Worm (Caenorhabditis elegans) whole organism, early embryonic: ENCODE results near the gene hpo-18.

Experiments used
- B0310.2 ChIP-seq: sonication (generic microtip); optimal IDR thresholded peaks from 2 replicates; lab custom pipeline; 2016; ENCODE audit warnings: mild to moderate bottlenecking, missing genetic modification characterization, missing compliant biosample characterization
- F13C5.2 ChIP-seq: sonication (generic microtip); optimal IDR thresholded peaks from 2 replicates; lab custom pipeline; 2017; ENCODE audit warnings: mild to moderate bottlenecking, missing genetic modification characterization, inconsistent platforms, missing compliant biosample characterization
- aly-1 ChIP-seq: sonication (generic microtip); optimal IDR thresholded peaks from 2 replicates; lab custom pipeline; 2016; ENCODE audit warnings: missing genetic modification characterization, missing compliant biosample characterization
- ama-1 ChIP-seq: fragments of 150-350 bp; optimal IDR thresholded peaks from 2 replicates; lab custom pipeline; 2014
- ceh-13 ChIP-seq: fragments of 200-800 bp; sonication (Bioruptor generic); optimal IDR thresholded peaks from 2 replicates; lab custom pipeline; 2018; ENCODE audit warnings: mild to moderate bottlenecking, missing genetic modification characterization, missing compliant biosample characterization
- ceh-36 ChIP-seq: sonication (generic microtip); optimal IDR thresholded peaks from 2 replicates; lab custom pipeline; 2016; ENCODE audit warnings: missing genetic modification characterization, inconsistent platforms, missing compliant biosample characterization
- ets-7 ChIP-seq: sonication (generic microtip); optimal IDR thresholded peaks from 2 replicates; lab custom pipeline; 2016; ENCODE audit warnings: missing genotype, missing genetic modification characterization, missing compliant biosample characterization
- flt-1 ChIP-seq: fragments of 200-800 bp; sonication (Bioruptor generic); IDR thresholded peaks from 2 replicates; pipeline ENCODE4 v1.3.6; 2022; ENCODE audit warnings: missing genetic modification characterization, missing compliant biosample characterization
- hmbx-1 ChIP-seq: sonication (generic microtip); optimal IDR thresholded peaks from 2 replicates; lab custom pipeline; 2016; ENCODE audit warnings: mild to moderate bottlenecking, missing genetic modification characterization, missing compliant biosample characterization
- hmg-4 ChIP-seq: fragments of 200-800 bp; sonication (Bioruptor generic); optimal IDR thresholded peaks from 2 replicates; lab custom pipeline; 2018; ENCODE audit warnings: mild to moderate bottlenecking, missing genetic modification characterization, missing compliant biosample characterization
- hnd-1 ChIP-seq: sonication (generic microtip); optimal IDR thresholded peaks from 2 replicates; lab custom pipeline; 2016; ENCODE audit warnings: missing genetic modification characterization, missing compliant biosample characterization
- pes-1 ChIP-seq: fragments of 200-800 bp; sonication (Bioruptor generic); IDR thresholded peaks from 2 replicates; pipeline ENCODE4 v1.3.6; 2022; ENCODE audit warnings: missing genetic modification reagents, missing genetic modification characterization, missing compliant biosample characterization
- scrt-1 ChIP-seq: fragments of 200-800 bp; sonication (Bioruptor generic); IDR thresholded peaks from 2 replicates; pipeline ENCODE4 v1.3.6; 2022; ENCODE audit warnings: missing genetic modification characterization, missing compliant biosample characterization
- sea-1 ChIP-seq: fragments of 200-800 bp; sonication (Bioruptor generic); conservative IDR thresholded peaks from 2 replicates; pipeline ENCODE4 v1.3.6; 2022; ENCODE audit warnings: missing genetic modification characterization, missing compliant biosample characterization
- tbx-11 ChIP-seq: fragments of 200-800 bp; sonication (Bioruptor generic); IDR thresholded peaks from 2 replicates; pipeline ENCODE4 v1.3.6; 2022; ENCODE audit warnings: missing genetic modification characterization, missing compliant biosample characterization
- tbx-37 ChIP-seq: fragments of 200-800 bp; sonication (Bioruptor generic); conservative IDR thresholded peaks from 2 replicates; pipeline ENCODE4 v1.3.6; 2022; ENCODE audit warnings: missing genetic modification reagents, missing genetic modification characterization, missing compliant biosample characterization
- tra-4 ChIP-seq: sonication (generic microtip); optimal IDR thresholded peaks from 2 replicates; lab custom pipeline; 2017; ENCODE audit warnings: missing genetic modification characterization, missing compliant biosample characterization

Gene hpo-18

ce11 chrV:4346325-4346724 lies at the start of gene hpo-18:
Gene hpo-18, minus strand, starts transcription at chrV:4346425.
- TF ChIP-seq F13C5.2 (tag; lab: Kevin White, UChicago) (no peak), tra-4 (tag; lab: Kevin White, UChicago) (no peak), scrt-1 (GFP tag; lab: Robert Waterston, UW) (no peak), ama-1 (lab: Kevin White, UChicago) (no peak), hmbx-1 (tag; lab: Kevin White, UChicago) (no peak), hmg-4 (no peak), tbx-11 (GFP tag; lab: Robert Waterston, UW) (no peak), ceh-36 (tag; lab: Kevin White, UChicago) (no peak), sea-1 (GFP tag; lab: Robert Waterston, UW) (no peak), tbx-37 (GFP tag; lab: Robert Waterston, UW) (no peak), aly-1 (tag; lab: Kevin White, UChicago) (no peak), ets-7 (no peak), hnd-1 (no peak)

- TF ChIP-seq tbx-37 (GFP tag; lab: Robert Waterston, UW) (no peak), hmg-4 (no peak), pes-1 (GFP tag; lab: Robert Waterston, UW) (no peak), ceh-13 (no peak), hmbx-1 (tag; lab: Kevin White, UChicago) (no peak), tra-4 (tag; lab: Kevin White, UChicago) (no peak), tbx-11 (GFP tag; lab: Robert Waterston, UW) (no peak), ets-7 (no peak), scrt-1 (GFP tag; lab: Robert Waterston, UW) (no peak), B0310.2 (no peak), ceh-36 (tag; lab: Kevin White, UChicago) (no peak), hnd-1 (no peak), flt-1 (GFP tag; lab: Robert Waterston, UW) (no peak), aly-1 (tag; lab: Kevin White, UChicago) (no peak), ama-1 (lab: Kevin White, UChicago) (no peak), F13C5.2 (tag; lab: Kevin White, UChicago) (no peak), sea-1 (GFP tag; lab: Robert Waterston, UW) (no peak)
Observed at ce11 chrV:4387916-4388315, 41.7 kb upstream of the hpo-18 start.

- no peak for TF ChIP-seq aly-1 (tag; lab: Kevin White, UChicago)
- no peak for TF ChIP-seq B0310.2
- no peak for TF ChIP-seq tbx-37 (GFP tag; lab: Robert Waterston, UW)
- no peak for TF ChIP-seq ets-7
- no peak for TF ChIP-seq flt-1 (GFP tag; lab: Robert Waterston, UW)
- no peak for TF ChIP-seq F13C5.2 (tag; lab: Kevin White, UChicago)
- TF ChIP-seq hmbx-1 (tag; lab: Kevin White, UChicago): no peak
- TF ChIP-seq ceh-36 (tag; lab: Kevin White, UChicago): no peak
- no peak for TF ChIP-seq pes-1 (GFP tag; lab: Robert Waterston, UW)
- no peak for TF ChIP-seq tra-4 (tag; lab: Kevin White, UChicago)
- no peak for TF ChIP-seq scrt-1 (GFP tag; lab: Robert Waterston, UW)
- TF ChIP-seq ceh-13: no peak
- TF ChIP-seq tbx-11 (GFP tag; lab: Robert Waterston, UW): no peak
Observed at ce11 chrV:4387402-4387801, 41.2 kb upstream of the hpo-18 start, which contains the start of gene F13A2.9. Gene F13A2.9, minus strand, starts transcription at chrV:4387502.

ce11 chrV:4386173-4386572 lies 39.9 kb upstream of the hpo-18 start, which contains the start of gene F13A2.10:
Gene F13A2.10, minus strand, starts transcription at chrV:4386273.
- TF ChIP-seq ceh-13 (no peak), hnd-1 (no peak), ceh-36 (tag; lab: Kevin White, UChicago) (no peak), tra-4 (tag; lab: Kevin White, UChicago) (no peak), hmbx-1 (tag; lab: Kevin White, UChicago) (no peak), tbx-11 (GFP tag; lab: Robert Waterston, UW) (no peak), tbx-37 (GFP tag; lab: Robert Waterston, UW) (no peak), sea-1 (GFP tag; lab: Robert Waterston, UW) (no peak), ama-1 (lab: Kevin White, UChicago) (no peak), F13C5.2 (tag; lab: Kevin White, UChicago) (no peak), B0310.2 (no peak), ets-7 (no peak), scrt-1 (GFP tag; lab: Robert Waterston, UW) (no peak), aly-1 (tag; lab: Kevin White, UChicago) (no peak), hmg-4 (no peak), pes-1 (GFP tag; lab: Robert Waterston, UW) (no peak), flt-1 (GFP tag; lab: Robert Waterston, UW) (no peak)

ce11 chrV:4384482-4384881 lies 38.3 kb upstream of the hpo-18 start, which contains the start of gene F13A2.2:
Gene F13A2.2, minus strand, starts transcription at chrV:4384582.
- TF ChIP-seq aly-1 (tag; lab: Kevin White, UChicago) (no peak), hmbx-1 (tag; lab: Kevin White, UChicago) (no peak), scrt-1 (GFP tag; lab: Robert Waterston, UW) (no peak), sea-1 (GFP tag; lab: Robert Waterston, UW) (no peak), hnd-1 (no peak), ets-7 (no peak), tra-4 (tag; lab: Kevin White, UChicago) (no peak), tbx-37 (GFP tag; lab: Robert Waterston, UW) (no peak), F13C5.2 (tag; lab: Kevin White, UChicago) (no peak), ceh-13 (no peak)

- no peak for TF ChIP-seq F13C5.2 (tag; lab: Kevin White, UChicago)
- TF ChIP-seq aly-1 (tag; lab: Kevin White, UChicago): no peak
- TF ChIP-seq flt-1 (GFP tag; lab: Robert Waterston, UW): no peak
- TF ChIP-seq hnd-1: no peak
- no peak for TF ChIP-seq B0310.2
- TF ChIP-seq tra-4 (tag; lab: Kevin White, UChicago): no peak
- no peak for TF ChIP-seq sea-1 (GFP tag; lab: Robert Waterston, UW)
- TF ChIP-seq hmg-4: no peak
- no peak for TF ChIP-seq ceh-13
Observed at ce11 chrV:4382298-4382697, 36.1 kb upstream of the hpo-18 start, which contains the start of gene F13A2.1. Gene F13A2.1, minus strand, starts transcription at chrV:4382398.

- no peak for TF ChIP-seq F13C5.2 (tag; lab: Kevin White, UChicago)
- TF ChIP-seq ceh-36 (tag; lab: Kevin White, UChicago): no peak
- no peak for TF ChIP-seq sea-1 (GFP tag; lab: Robert Waterston, UW)
- TF ChIP-seq ama-1 (lab: Kevin White, UChicago): no peak
- TF ChIP-seq hmbx-1 (tag; lab: Kevin White, UChicago): no peak
- no peak for TF ChIP-seq B0310.2
- TF ChIP-seq tbx-37 (GFP tag; lab: Robert Waterston, UW): no peak
- TF ChIP-seq ceh-13: no peak
- no peak for TF ChIP-seq tbx-11 (GFP tag; lab: Robert Waterston, UW)
- TF ChIP-seq flt-1 (GFP tag; lab: Robert Waterston, UW): no peak
- TF ChIP-seq scrt-1 (GFP tag; lab: Robert Waterston, UW): no peak
- TF ChIP-seq hnd-1: no peak
Observed at ce11 chrV:4377622-4378021, 31.4 kb upstream of the hpo-18 start, which contains the start of gene F32D1.8. Gene F32D1.8, minus strand, starts transcription at chrV:4377722.
